Fruit fly (Drosophila melanogaster) whole organism, embryonic: Measurements from ENCODE around the gene FeCH.
A peak's percentile ranks its signal among the peaks of the same experiment; 100 is the strongest.

Experiments
- CG10321 ChIP-seq: fragments of 200-800 bp; sonication (Bioruptor generic); IDR thresholded peaks from 2 replicates; pipeline ENCODE4 v1.3.6; 2022; ENCODE audit warnings: missing biosample characterization, missing genetic modification characterization
- CG12659 ChIP-seq: fragments of 200-800 bp; sonication (Bioruptor generic); optimal IDR thresholded peaks from 3 replicates; lab custom pipeline; 2017; ENCODE audit warnings: mild to moderate bottlenecking, missing biosample characterization, missing genetic modification reagents, missing genetic modification characterization
- CG14710 ChIP-seq: fragments of 200-800 bp; sonication (Bioruptor generic); optimal IDR thresholded peaks from 3 replicates; lab custom pipeline; 2019; ENCODE audit warnings: missing biosample characterization, mild to moderate bottlenecking, missing genetic modification characterization, moderate library complexity
- CG15514 ChIP-seq: fragments of 200-800 bp; sonication (Bioruptor generic); optimal IDR thresholded peaks from 3 replicates; lab custom pipeline; 2017; ENCODE audit warnings: missing biosample characterization, missing genetic modification characterization, mild to moderate bottlenecking, moderate library complexity, missing genetic modification reagents
- CG1603 ChIP-seq: fragments of 200-800 bp; sonication (Bioruptor generic); optimal IDR thresholded peaks from 2 replicates; lab custom pipeline; 2019; ENCODE audit warnings: missing biosample characterization, mild to moderate bottlenecking, missing genetic modification characterization, moderate library complexity
- CG1832 ChIP-seq: fragments of 200-800 bp; sonication (Bioruptor generic); optimal IDR thresholded peaks from 2 replicates; lab custom pipeline; 2017; ENCODE audit warnings: missing biosample characterization, mild to moderate bottlenecking, missing genetic modification characterization, inconsistent platforms
- CG2199 ChIP-seq: fragments of 200-800 bp; sonication (Bioruptor generic); IDR thresholded peaks from 3 replicates; pipeline ENCODE4 v1.3.6; 2022; ENCODE audit warnings: missing biosample characterization, missing genetic modification characterization
- CG31224 ChIP-seq: fragments of 200-800 bp; sonication (Bioruptor generic); IDR thresholded peaks from 2 replicates; pipeline ENCODE4 v1.3.6; 2022; ENCODE audit warnings: missing biosample characterization, missing genetic modification characterization
- CG4404 ChIP-seq: fragments of 200-800 bp; sonication (Bioruptor generic); IDR thresholded peaks from 2 replicates; pipeline ENCODE4 v1.3.6; 2022; ENCODE audit warnings: missing biosample characterization, missing genetic modification characterization
- CG5180 ChIP-seq: fragments of 200-800 bp; sonication (Bioruptor generic); optimal IDR thresholded peaks from 3 replicates; lab custom pipeline; 2017; ENCODE audit warnings: missing biosample characterization, missing genetic modification characterization, mild to moderate bottlenecking, moderate library complexity, missing genetic modification reagents
- CG8089 ChIP-seq: fragments of 200-800 bp; sonication (Bioruptor generic); optimal IDR thresholded peaks from 3 replicates; lab custom pipeline; 2016; ENCODE audit warnings: missing biosample characterization, missing genetic modification characterization
- CG9437 ChIP-seq: fragments of 200-800 bp; sonication (Bioruptor generic); optimal IDR thresholded peaks from 2 replicates; lab custom pipeline; 2018; ENCODE audit warnings: missing biosample characterization, mild to moderate bottlenecking, missing genetic modification characterization
- CTCF ChIP-seq: fragments of 200-800 bp; sonication (Bioruptor generic); optimal IDR thresholded peaks from 2 replicates; lab custom pipeline; 2017; ENCODE audit warnings: missing biosample characterization, mild to moderate bottlenecking, missing genetic modification characterization, moderate library complexity
- D ChIP-seq, 2 experiments: fragments of 200-800 bp in 1 of 2; fragments of >200 bp in 1 of 2; sonication (Bioruptor generic) in 1 of 2; optimal IDR thresholded peaks; 2 replicates in 1 of 2; 3 replicates in 1 of 2; lab custom pipeline; 2017; ENCODE audit warnings: mild to moderate bottlenecking in 1 of 2, missing biosample characterization in 1 of 2, missing genetic modification characterization in 1 of 2, missing genetic modification reagents in 1 of 2
- Ets97D ChIP-seq: fragments of 200-800 bp; sonication (Bioruptor generic); optimal IDR thresholded peaks from 3 replicates; lab custom pipeline; 2016; ENCODE audit warnings: missing biosample characterization, missing genetic modification characterization
- Gsc ChIP-seq: fragments of 200-800 bp; sonication (Bioruptor generic); IDR thresholded peaks from 2 replicates; pipeline ENCODE4 v1.3.6; 2022; ENCODE audit warnings: missing biosample characterization, missing genetic modification characterization
- Hand ChIP-seq: fragments of 200-800 bp; sonication (Bioruptor generic); optimal IDR thresholded peaks from 2 replicates; lab custom pipeline; 2017; ENCODE audit warnings: mild to moderate bottlenecking, missing biosample characterization, missing genetic modification reagents, missing genetic modification characterization
- Hmr ChIP-seq: fragments of 200-800 bp; sonication (Bioruptor generic); optimal IDR thresholded peaks from 3 replicates; lab custom pipeline; 2017; ENCODE audit warnings: mild to moderate bottlenecking, missing biosample characterization, missing genetic modification reagents, missing genetic modification characterization
- MBD-R2 ChIP-seq: fragments of 200-800 bp; sonication (Bioruptor generic); IDR thresholded peaks from 2 replicates; pipeline ENCODE4 v1.3.6; 2022; ENCODE audit warnings: missing biosample characterization, missing genetic modification characterization
- MESR4 ChIP-seq: fragments of 200-800 bp; sonication (Bioruptor generic); optimal IDR thresholded peaks from 2 replicates; lab custom pipeline; 2018; ENCODE audit warnings: missing biosample characterization, mild to moderate bottlenecking, missing genetic modification characterization, moderate library complexity
- Myb ChIP-seq: fragments of 200-800 bp; sonication (Bioruptor generic); optimal IDR thresholded peaks from 2 replicates; lab custom pipeline; 2016; ENCODE audit warnings: missing biosample characterization, missing genetic modification characterization
- Nf-YC ChIP-seq: fragments of 200-800 bp; optimal IDR thresholded peaks from 3 replicates; lab custom pipeline; 2019; ENCODE audit warnings: missing biosample characterization, mild to moderate bottlenecking, missing genetic modification characterization, moderate library complexity
- YL-1 ChIP-seq: fragments of 200-800 bp; sonication (Bioruptor generic); optimal IDR thresholded peaks from 3 replicates; lab custom pipeline; 2017; ENCODE audit warnings: missing biosample characterization, mild to moderate bottlenecking, missing genetic modification characterization
- cad ChIP-seq: fragments of >200 bp; optimal IDR thresholded peaks from 2 replicates; lab custom pipeline; 2017; ENCODE audit warnings: missing biosample characterization, missing genetic modification characterization
- cg ChIP-seq: fragments of 200-800 bp; sonication (Bioruptor generic); optimal IDR thresholded peaks from 3 replicates; lab custom pipeline; 2019; ENCODE audit warnings: missing biosample characterization, mild to moderate bottlenecking, missing genetic modification characterization, moderate library complexity
- crp ChIP-seq, 2 experiments: fragments of 200-800 bp; sonication (Bioruptor generic); optimal IDR thresholded peaks; 2 replicates in 1 of 2; 3 replicates in 1 of 2; lab custom pipeline; 2017; ENCODE audit warnings: missing biosample characterization in 2 of 2, missing genetic modification characterization in 2 of 2, mild to moderate bottlenecking in 1 of 2, moderate library complexity in 1 of 2
- fd102C ChIP-seq: fragments of 200-800 bp; sonication (Bioruptor generic); optimal IDR thresholded peaks from 2 replicates; lab custom pipeline; 2018; ENCODE audit warnings: missing biosample characterization, mild to moderate bottlenecking, missing genetic modification characterization, moderate library complexity
- grn ChIP-seq: fragments of 200-800 bp; sonication (Bioruptor generic); optimal IDR thresholded peaks from 3 replicates; lab custom pipeline; 2017; ENCODE audit warnings: missing biosample characterization, missing genetic modification characterization
- nerfin-1 ChIP-seq: fragments of 200-800 bp; sonication (Bioruptor generic); optimal IDR thresholded peaks from 3 replicates; lab custom pipeline; 2019; ENCODE audit warnings: missing biosample characterization, mild to moderate bottlenecking, missing genetic modification characterization, moderate library complexity
- peb ChIP-seq: fragments of 200-800 bp; sonication (Bioruptor generic); IDR thresholded peaks from 2 replicates; pipeline ENCODE4 v1.3.6; 2022; ENCODE audit warnings: missing biosample characterization, missing genetic modification characterization
- pros ChIP-seq: fragments of 200-800 bp; sonication (Bioruptor generic); optimal IDR thresholded peaks from 3 replicates; lab custom pipeline; 2019; ENCODE audit warnings: missing biosample characterization, mild to moderate bottlenecking, missing genetic modification characterization, moderate library complexity
- pzg ChIP-seq: fragments of 200-800 bp; sonication (Bioruptor generic); optimal IDR thresholded peaks from 3 replicates; lab custom pipeline; 2018; ENCODE audit warnings: missing biosample characterization, mild to moderate bottlenecking, missing genetic modification characterization, moderate library complexity
- stwl ChIP-seq: fragments of 200-800 bp; sonication (Bioruptor generic); optimal IDR thresholded peaks from 3 replicates; lab custom pipeline; 2018; ENCODE audit warnings: missing biosample characterization, mild to moderate bottlenecking, missing genetic modification characterization, moderate library complexity
- tna ChIP-seq: fragments of 200-800 bp; sonication (Bioruptor generic); IDR thresholded peaks from 2 replicates; pipeline ENCODE4 v1.3.6; 2022; ENCODE audit warnings: missing biosample characterization, missing genetic modification characterization; ENCODE audit not compliant: partially characterized antibody
- twi ChIP-seq: fragments of 200-800 bp; optimal IDR thresholded peaks from 2 replicates; lab custom pipeline; 2019; ENCODE audit warnings: missing biosample characterization, mild to moderate bottlenecking, missing genetic modification characterization, moderate library complexity
- zen ChIP-seq: fragments of 200-800 bp; sonication (Bioruptor generic); optimal IDR thresholded peaks from 3 replicates; lab custom pipeline; 2018; ENCODE audit warnings: missing biosample characterization, mild to moderate bottlenecking, missing genetic modification characterization, moderate library complexity

FeCH gene

DNA sequence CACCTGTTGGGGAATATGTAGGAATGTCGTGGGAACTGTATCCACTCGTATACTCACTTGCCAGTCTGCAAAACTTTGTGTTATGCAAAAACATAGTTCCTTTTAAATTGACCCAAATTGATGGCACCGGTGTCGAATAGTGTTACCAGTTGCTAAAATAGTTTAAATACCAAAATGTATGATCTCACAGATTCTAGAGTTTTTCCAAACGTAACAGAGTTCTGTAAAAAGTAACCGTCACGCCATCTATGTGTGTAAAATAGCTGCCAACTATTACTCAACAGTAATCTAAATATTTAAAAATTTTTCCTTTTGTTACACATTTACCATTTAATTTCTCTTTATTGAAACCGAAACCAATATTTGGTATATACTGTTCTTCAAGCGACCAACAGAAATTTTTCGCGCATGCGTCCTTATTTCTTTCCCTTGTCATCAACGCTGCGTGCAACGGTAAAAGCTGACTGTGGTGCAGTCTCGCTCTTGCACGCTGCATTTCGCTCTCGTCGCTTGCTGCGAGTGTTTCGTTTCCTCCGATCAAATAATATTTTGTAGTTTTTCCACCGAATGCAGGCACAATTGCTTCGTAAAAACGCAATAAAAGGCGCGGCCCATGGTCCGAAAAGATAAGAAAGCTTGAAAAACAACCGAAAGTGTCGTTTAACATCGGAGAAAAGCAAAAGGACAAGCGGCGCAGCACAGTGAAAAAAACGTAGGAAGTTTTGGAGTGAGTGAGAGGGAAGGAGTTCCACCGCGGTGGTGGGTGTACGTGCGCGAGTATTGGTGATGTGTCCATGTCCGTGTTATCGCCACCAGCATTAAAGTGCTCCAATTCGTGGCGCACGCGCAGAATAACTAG lies at the start of gene FeCH, which contains the start of gene RhoGAP100F (continued):
- peak; percentile 20 for TF ChIP-seq CG9437
- TF ChIP-seq cg (GFP tag; lab: Kevin White, UChicago): peak; percentile 56
- TF ChIP-seq tna (GFP tag; lab: Robert Waterston, UW): 0 out of 2 replicates have a peak, but pooled peaks have one; percentile 40
- TF ChIP-seq pzg (GFP tag; lab: Kevin White, UChicago): peak; percentile 60
- no peak for TF ChIP-seq fd102C (GFP tag; lab: Kevin White, UChicago)
- TF ChIP-seq Ets97D: peak; percentile 19
- peak; percentile 61 for TF ChIP-seq stwl
- peak; percentile 5 for TF ChIP-seq Hand (GFP tag; lab: Kevin White, UChicago)
- peak; percentile 40 for TF ChIP-seq MESR4
- peak; percentile 69 for TF ChIP-seq Myb (GFP tag; lab: Kevin White, UChicago)
- TF ChIP-seq Hmr (GFP tag; lab: Kevin White, UChicago): no peak
- TF ChIP-seq CG31224 (GFP tag; lab: Robert Waterston, UW): no peak
- TF ChIP-seq peb: no peak
- TF ChIP-seq CG4404: no peak
- peak; percentile 41 for TF ChIP-seq CG5180
- peak; percentile 59 for TF ChIP-seq CG10321 (GFP tag; lab: Robert Waterston, UW)
- peak; percentile 29 for TF ChIP-seq CG1603 (tag; lab: Kevin White, UChicago)
- TF ChIP-seq YL-1 (GFP tag; lab: Kevin White, UChicago): peak; percentile 21
- peak; percentile 32 for TF ChIP-seq CG15514 (GFP tag; lab: Kevin White, UChicago)
- peak; percentile 36 for TF ChIP-seq CG1832 (GFP tag; lab: Kevin White, UChicago)
- TF ChIP-seq crp (GFP tag; optimal IDR thresholded peaks at IDR 0.05; lab: Kevin White, UChicago): peak in 1 of 2 experiments; percentile 23
- peak; percentile 94 for TF ChIP-seq CTCF (GFP tag; lab: Kevin White, UChicago)
- TF ChIP-seq CG14710 (tag; lab: Kevin White, UChicago): peak; percentile 34
- TF ChIP-seq CG12659 (GFP tag; lab: Kevin White, UChicago): peak; percentile 49
- TF ChIP-seq CG8089 (GFP tag; lab: Kevin White, UChicago): no peak

DNA sequence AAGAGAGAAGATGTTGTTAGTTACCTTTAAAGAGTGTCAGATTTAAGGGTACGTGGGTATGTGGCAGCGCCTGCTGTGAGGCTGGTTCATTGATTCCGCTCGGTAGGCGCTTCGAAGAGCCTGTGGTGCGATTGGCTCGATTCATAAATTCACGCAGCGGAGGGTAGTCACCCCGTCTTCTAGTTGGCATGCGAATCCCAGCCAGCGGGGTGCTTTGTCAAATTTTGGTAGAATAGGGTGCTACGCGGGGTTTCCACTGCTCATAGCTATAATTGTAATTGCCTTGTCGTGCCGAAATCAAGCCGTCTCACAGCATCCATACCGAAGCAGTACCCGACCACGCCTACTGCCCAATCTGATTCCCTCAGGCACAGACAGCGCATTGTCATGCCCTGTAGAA lies 40.1 kb upstream of the FeCH start:
- TF ChIP-seq grn (no peak), cad (GFP tag; lab: Kevin White, UChicago) (peak; percentile 3), twi (peak; percentile 4), nerfin-1 (tag; lab: Kevin White, UChicago) (peak; percentile 55), pros (GFP tag; lab: Kevin White, UChicago) (peak; percentile 47), zen (tag; lab: Kevin White, UChicago) (peak; percentile 95), MBD-R2 (GFP tag; lab: Robert Waterston, UW) (no peak), Gsc (GFP tag; lab: Robert Waterston, UW) (no peak), D (optimal IDR thresholded peaks at IDR 0.05; lab: Kevin White, UChicago) (peak; percentile 30), D (GFP tag; optimal IDR thresholded peaks at IDR 0.05; lab: Kevin White, UChicago) (no peak), CG2199 (GFP tag; lab: Robert Waterston, UW) (0 out of 3 replicates have a peak, but pooled peaks have one; percentile 14), Nf-YC (peak; percentile 81)
